Worm (Caenorhabditis elegans): ENCODE data around the gene spe-17.

Gene spe-17

ce11 chrIV:12005090-12005770 is 8.0 kb upstream of the spe-17 start (continued):
- TF ChIP-seq let-607 (tag; optimal IDR thresholded peaks at IDR 0.05) (peak in 1 of 2 experiments; percentile 49), egrh-3 (GFP tag; IDR thresholded peaks at IDR 0.05) (no peak), cebp-2 (GFP tag; IDR thresholded peaks at IDR 0.05) (peak; percentile 89; the same call in 1 of the 2 replicates), mcd-1 (GFP tag; IDR thresholded peaks at IDR 0.05) (no peak), madf-3 (GFP tag; IDR thresholded peaks at IDR 0.05) (no peak), hlh-12 (tag; optimal IDR thresholded peaks at IDR 0.05) (peak; percentile 36), snpc-4 (GFP tag; optimal IDR thresholded peaks at IDR 0.05) (peak; percentile 37), snpc-4 (tag; optimal IDR thresholded peaks at IDR 0.05) (peak in 3 of 4 experiments; percentile 14 to 70 (median 37)), snpc-3.4 (tag; optimal IDR thresholded peaks at IDR 0.05) (peak; percentile 39), athp-1 (tag; optimal IDR thresholded peaks at IDR 0.05) (no peak), sptf-2 (GFP tag; optimal IDR thresholded peaks at IDR 0.05) (no peak), nfya-1 (tag; optimal IDR thresholded peaks at IDR 0.05; ENCODE audit: borderline replicate concordance, insufficient read depth) (no peak), aptf-2 (GFP tag; conservative IDR thresholded peaks at IDR 0.05) (no peak), D2030.7 (GFP tag; IDR thresholded peaks at IDR 0.05) (peak; percentile 35), Y79H2A.3 (GFP tag; conservative IDR thresholded peaks at IDR 0.05) (no peak), hmg-1.2 (GFP tag; IDR thresholded peaks at IDR 0.05) (peak; percentile 39; the same call in 1 of the 2 replicates), cebp-1 (GFP tag; IDR thresholded peaks at IDR 0.05) (no peak), cebp-1 (tag; optimal IDR thresholded peaks at IDR 0.05) (peak; percentile 35), lir-1 (GFP tag; conservative IDR thresholded peaks at IDR 0.05) (no peak), bed-1 (GFP tag; IDR thresholded peaks at IDR 0.05) (no peak), ets-4 (GFP tag; optimal IDR thresholded peaks at IDR 0.05) (no peak), ztf-18 (tag; optimal IDR thresholded peaks at IDR 0.05) (peak; percentile 49), ceh-40 (GFP tag; IDR thresholded peaks at IDR 0.05) (no peak), chd-7 (tag; optimal IDR thresholded peaks at IDR 0.05) (peak; percentile 32), ztf-22 (GFP tag; optimal IDR thresholded peaks at IDR 0.05) (no peak), F22D6.2 (tag; optimal IDR thresholded peaks at IDR 0.05) (no peak), F10E7.11 (tag; optimal IDR thresholded peaks at IDR 0.05) (no peak), ztf-28 (GFP tag; IDR thresholded peaks at IDR 0.05) (no peak), T07F8.4 (tag; optimal IDR thresholded peaks at IDR 0.05) (peak; percentile 18), madf-10 (tag; optimal IDR thresholded peaks at IDR 0.05) (peak; percentile 19), pbrm-1 (GFP tag; IDR thresholded peaks at IDR 0.05) (0 out of 2 replicates have a peak, but pooled peaks have one; percentile 18), F55B11.4 (tag; optimal IDR thresholded peaks at IDR 0.05; ENCODE audit: borderline replicate concordance, insufficient read depth) (no peak), lin-26 (GFP tag; IDR thresholded peaks at IDR 0.05) (peak; percentile 80), F37B4.10 (GFP tag; IDR thresholded peaks at IDR 0.05) (no peak), hrde-1 (tag; optimal IDR thresholded peaks at IDR 0.05; ENCODE audit: borderline replicate concordance) (peak; percentile 52), egl-18 (GFP tag; IDR thresholded peaks at IDR 0.05) (0 out of 2 replicates have a peak, but pooled peaks have one; percentile 37), madf-6 (GFP tag; IDR thresholded peaks at IDR 0.05) (peak; percentile 61), rpc-1 (optimal IDR thresholded peaks at IDR 0.05) (peak; percentile 60), rpc-1 (tag; optimal IDR thresholded peaks at IDR 0.05) (peak; percentile 88), tbp1 (GFP tag; optimal IDR thresholded peaks at IDR 0.05) (peak; percentile 84), F23B12.7 (tag; optimal IDR thresholded peaks at IDR 0.05; ENCODE audit: insufficient read depth) (peak; percentile 38), him-1 (tag; optimal IDR thresholded peaks at IDR 0.05) (peak; percentile 69), akir-1 (GFP tag; optimal IDR thresholded peaks at IDR 0.05) (no peak), die-1 (tag; optimal IDR thresholded peaks at IDR 0.05) (peak; percentile 62)
